Fruit fly (Drosophila melanogaster) whole organism, prepupa: ENCODE results near the gene mRpL51.

ENCODE experiments used
- Blimp-1 ChIP-seq: fragments of 200-800 bp; sonication (Bioruptor generic); optimal IDR thresholded peaks from 3 replicates; lab custom pipeline; 2017; ENCODE audit warnings: missing biosample characterization, missing genetic modification characterization, mild to moderate bottlenecking, moderate library complexity, missing genetic modification reagents
- CG10631 ChIP-seq: fragments of 200-800 bp; sonication (Bioruptor generic); optimal IDR thresholded peaks from 2 replicates; lab custom pipeline; 2016; ENCODE audit warnings: missing biosample characterization, missing genetic modification characterization
- CG10669 ChIP-seq: fragments of 200-800 bp; sonication (Bioruptor generic); optimal IDR thresholded peaks from 3 replicates; lab custom pipeline; 2018; ENCODE audit warnings: missing biosample characterization, mild to moderate bottlenecking, missing genetic modification characterization, moderate library complexity
- CG11294 ChIP-seq: fragments of 200-800 bp; sonication (Bioruptor generic); IDR thresholded peaks from 2 replicates; pipeline ENCODE4 v1.3.6; 2022; ENCODE audit warnings: missing biosample characterization, missing genetic modification characterization
- CG11902 ChIP-seq: fragments of 200-800 bp; sonication (Bioruptor generic); optimal IDR thresholded peaks from 3 replicates; lab custom pipeline; 2016; ENCODE audit warnings: missing biosample characterization, missing genetic modification characterization
- CG15336 ChIP-seq: fragments of 200-800 bp; sonication (Bioruptor generic); IDR thresholded peaks from 2 replicates; pipeline ENCODE4 v1.3.6; 2022; ENCODE audit warnings: missing biosample characterization, missing genetic modification characterization
- CG16779 ChIP-seq: fragments of 200-800 bp; sonication (Bioruptor generic); optimal IDR thresholded peaks from 3 replicates; lab custom pipeline; 2017; ENCODE audit warnings: missing biosample characterization, mild to moderate bottlenecking, missing genetic modification characterization
- CG3032 ChIP-seq: fragments of 200-800 bp; optimal IDR thresholded peaks from 2 replicates; lab custom pipeline; 2019; ENCODE audit warnings: missing biosample characterization, mild to moderate bottlenecking, missing genetic modification characterization, moderate library complexity
- CG32006 ChIP-seq: fragments of 200-800 bp; sonication (Bioruptor generic); optimal IDR thresholded peaks from 3 replicates; lab custom pipeline; 2017; ENCODE audit warnings: missing biosample characterization, mild to moderate bottlenecking, missing genetic modification characterization
- CG34406 ChIP-seq: fragments of 200-800 bp; sonication (Bioruptor generic); optimal IDR thresholded peaks from 3 replicates; lab custom pipeline; 2016; ENCODE audit warnings: missing biosample characterization, missing genetic modification characterization
- CG4318 ChIP-seq: fragments of 200-800 bp; sonication (Bioruptor generic); optimal IDR thresholded peaks from 3 replicates; lab custom pipeline; 2017; ENCODE audit warnings: missing biosample characterization, mild to moderate bottlenecking, missing genetic modification characterization
- CG6163 ChIP-seq: fragments of 200-800 bp; sonication (Bioruptor generic); IDR thresholded peaks from 3 replicates; pipeline ENCODE4 v1.3.6; 2022; ENCODE audit warnings: missing biosample characterization, missing genetic modification characterization
- CG6792 ChIP-seq: fragments of 200-800 bp; sonication (Bioruptor generic); optimal IDR thresholded peaks from 3 replicates; lab custom pipeline; 2016; ENCODE audit warnings: missing biosample characterization, missing genetic modification characterization
- CG6808 ChIP-seq: fragments of 200-800 bp; sonication (Bioruptor generic); optimal IDR thresholded peaks from 3 replicates; lab custom pipeline; 2017; ENCODE audit warnings: missing biosample characterization, missing genetic modification characterization, mild to moderate bottlenecking, moderate library complexity, missing genetic modification reagents
- CG6854 ChIP-seq: fragments of 200-800 bp; sonication (Bioruptor generic); optimal IDR thresholded peaks from 2 replicates; lab custom pipeline; 2017; ENCODE audit warnings: missing biosample characterization, mild to moderate bottlenecking, missing genetic modification characterization
- CG7368 ChIP-seq: fragments of 200-800 bp; sonication (Bioruptor generic); optimal IDR thresholded peaks from 3 replicates; lab custom pipeline; 2016; ENCODE audit warnings: missing biosample characterization, missing genetic modification characterization
- CG8319 ChIP-seq: fragments of 200-800 bp; sonication (Bioruptor generic); optimal IDR thresholded peaks from 3 replicates; lab custom pipeline; 2016; ENCODE audit warnings: missing biosample characterization, missing genetic modification characterization
- CG8632 ChIP-seq: fragments of 200-800 bp; sonication (Bioruptor generic); optimal IDR thresholded peaks from 3 replicates; lab custom pipeline; 2016; ENCODE audit warnings: missing biosample characterization, missing genetic modification characterization
- CG9139 ChIP-seq: fragments of 200-800 bp; sonication (Bioruptor generic); optimal IDR thresholded peaks from 3 replicates; lab custom pipeline; 2017; ENCODE audit warnings: missing biosample characterization, mild to moderate bottlenecking, missing genetic modification characterization
- Eip75B ChIP-seq: fragments of 200-800 bp; sonication (Bioruptor generic); optimal IDR thresholded peaks from 3 replicates; lab custom pipeline; 2016; ENCODE audit warnings: missing biosample characterization, missing genetic modification characterization
- Eip93F ChIP-seq: fragments of 200-800 bp; sonication (Bioruptor generic); optimal IDR thresholded peaks from 2 replicates; lab custom pipeline; 2016; ENCODE audit warnings: missing biosample characterization, mild to moderate bottlenecking, missing genetic modification characterization
- Ets96B ChIP-seq: fragments of 200-800 bp; optimal IDR thresholded peaks from 2 replicates; lab custom pipeline; 2019; ENCODE audit warnings: missing biosample characterization, mild to moderate bottlenecking, missing genetic modification characterization, moderate library complexity
- Hr38 ChIP-seq: sonication (Bioruptor generic); optimal IDR thresholded peaks from 2 replicates; lab custom pipeline; 2016; ENCODE audit warnings: missing biosample characterization, missing genetic modification characterization
- Hr39 ChIP-seq: fragments of 200-800 bp; sonication (Bioruptor generic); optimal IDR thresholded peaks from 2 replicates; lab custom pipeline; 2016; ENCODE audit warnings: missing biosample characterization, missing genetic modification characterization
- Hr4 ChIP-seq: fragments of 200-800 bp; sonication (Bioruptor generic); optimal IDR thresholded peaks from 3 replicates; lab custom pipeline; 2016; ENCODE audit warnings: missing biosample characterization, missing genetic modification characterization
- Lpt ChIP-seq: fragments of 200-800 bp; sonication (Bioruptor generic); optimal IDR thresholded peaks from 3 replicates; lab custom pipeline; 2016; ENCODE audit warnings: missing biosample characterization, missing genetic modification characterization
- Met ChIP-seq: fragments of 200-800 bp; sonication (Bioruptor generic); optimal IDR thresholded peaks from 3 replicates; lab custom pipeline; 2016; ENCODE audit warnings: missing biosample characterization, missing genetic modification characterization
- OdsH ChIP-seq: fragments of 200-800 bp; sonication (Bioruptor generic); optimal IDR thresholded peaks from 3 replicates; lab custom pipeline; 2016; ENCODE audit warnings: missing biosample characterization, missing genetic modification characterization
- Smox ChIP-seq: fragments of 200-800 bp; sonication (Bioruptor generic); optimal IDR thresholded peaks from 3 replicates; lab custom pipeline; 2016; ENCODE audit warnings: missing biosample characterization, missing genetic modification characterization
- Sox14 ChIP-seq: fragments of 200-800 bp; sonication (Bioruptor generic); optimal IDR thresholded peaks from 3 replicates; lab custom pipeline; 2016; ENCODE audit warnings: missing biosample characterization, missing genetic modification characterization
- acj6 ChIP-seq: fragments of 200-800 bp; sonication (Bioruptor generic); optimal IDR thresholded peaks from 3 replicates; lab custom pipeline; 2016; ENCODE audit warnings: missing biosample characterization, missing genetic modification characterization
- dac ChIP-seq: fragments of 200-800 bp; sonication (Bioruptor generic); optimal IDR thresholded peaks from 2 replicates; lab custom pipeline; 2017; ENCODE audit warnings: missing biosample characterization, mild to moderate bottlenecking, missing genetic modification characterization
- dsx ChIP-seq: fragments of 200-800 bp; optimal IDR thresholded peaks from 3 replicates; lab custom pipeline; 2019; ENCODE audit warnings: missing biosample characterization, mild to moderate bottlenecking, missing genetic modification characterization, moderate library complexity; ENCODE audit not compliant: poor library complexity, severe bottlenecking
- eg ChIP-seq: fragments of 200-800 bp; sonication (Bioruptor generic); IDR thresholded peaks from 3 replicates; pipeline ENCODE4 v1.3.6; 2022; ENCODE audit warnings: missing biosample characterization, missing genetic modification characterization
- esn ChIP-seq: fragments of 200-800 bp; sonication (Bioruptor generic); optimal IDR thresholded peaks from 2 replicates; lab custom pipeline; 2016; ENCODE audit warnings: missing biosample characterization, mild to moderate bottlenecking, missing genetic modification characterization, moderate library complexity
- fkh ChIP-seq: fragments of 200-800 bp; sonication (Bioruptor generic); optimal IDR thresholded peaks from 3 replicates; lab custom pipeline; 2017; ENCODE audit warnings: missing biosample characterization, mild to moderate bottlenecking, missing genetic modification characterization, moderate library complexity
- net ChIP-seq: fragments of 200-800 bp; sonication (Bioruptor generic); optimal IDR thresholded peaks from 3 replicates; lab custom pipeline; 2016; ENCODE audit warnings: missing biosample characterization, missing genetic modification characterization
- pdm3 ChIP-seq: fragments of 200-800 bp; sonication (Bioruptor generic); optimal IDR thresholded peaks from 3 replicates; lab custom pipeline; 2016; ENCODE audit warnings: missing biosample characterization, missing genetic modification characterization
- salr ChIP-seq, 2 experiments: fragments of 200-800 bp; sonication (Bioruptor generic); optimal IDR thresholded peaks; 3 replicates each; lab custom pipeline; 2016 to 2018; ENCODE audit warnings: missing biosample characterization in 2 of 2, missing genetic modification characterization in 2 of 2, mild to moderate bottlenecking in 1 of 2
- spab ChIP-seq: fragments of 200-800 bp; sonication (Bioruptor generic); optimal IDR thresholded peaks from 2 replicates; lab custom pipeline; 2017; ENCODE audit warnings: missing biosample characterization, mild to moderate bottlenecking, missing genetic modification characterization, missing genetic modification reagents
- svp ChIP-seq: fragments of 200-800 bp; sonication (Bioruptor generic); peaks from one replicate; lab custom pipeline; 2016; ENCODE audit warnings: missing biosample characterization, missing genetic modification characterization
- vri ChIP-seq: fragments of 200-800 bp; sonication (Bioruptor generic); optimal IDR thresholded peaks from 3 replicates; lab custom pipeline; 2016; ENCODE audit warnings: missing biosample characterization, mild to moderate bottlenecking, missing genetic modification characterization

Gene mRpL51

dm6 chr2L:8541469-8542233 lies 24.5 kb upstream of the mRpL51 start, which contains the start of gene Sema1a (continued):
- TF ChIP-seq CG3032 (tag; lab: Kevin White, UChicago) (peak; percentile 21), Eip93F (GFP tag; lab: Kevin White, UChicago) (no peak), CG10631 (no peak), Hr38 (GFP tag; lab: Kevin White, UChicago) (no peak), CG6854 (GFP tag; lab: Kevin White, UChicago) (peak; percentile 51), CG34406 (peak; percentile 60), esn (peak; percentile 58), Hr39 (peak; percentile 43), pdm3 (GFP tag; lab: Kevin White, UChicago) (peak; percentile 39), net (GFP tag; lab: Kevin White, UChicago) (peak; percentile 63)
- TF ChIP-seq, all 60 proteins: peak for 46

dm6 chr2L:8538449-8539050 lies 21.4 kb upstream of the mRpL51 start:
- TF ChIP-seq Lpt (no peak), CG8632 (GFP tag; lab: Kevin White, UChicago) (no peak), CG6792 (GFP tag; lab: Kevin White, UChicago) (no peak), CG15336 (GFP tag; lab: Robert Waterston, UW) (no peak), eg (GFP tag; lab: Robert Waterston, UW) (no peak), CG4318 (GFP tag; lab: Kevin White, UChicago) (no peak), svp (GFP tag; lab: Kevin White, UChicago) (peak; percentile 52), acj6 (no peak), dsx (GFP tag; lab: Kevin White, UChicago) (no peak), CG32006 (no peak), Hr39 (no peak), vri (GFP tag; lab: Kevin White, UChicago) (peak; percentile 70)

dm6 chr2L:8535394-8536176 lies 18.4 kb upstream of the mRpL51 start:
- TF ChIP-seq vri (GFP tag; lab: Kevin White, UChicago) (peak; percentile 71), CG15336 (GFP tag; lab: Robert Waterston, UW) (peak; percentile 83; the same call in 1 of the 2 replicates), CG3032 (tag; lab: Kevin White, UChicago) (peak; percentile 94), CG8319 (GFP tag; lab: Kevin White, UChicago) (peak; percentile 79), Blimp-1 (peak; percentile 89), dac (peak; percentile 83), OdsH (GFP tag; lab: Kevin White, UChicago) (peak; percentile 93), Hr39 (peak; percentile 67), CG6792 (GFP tag; lab: Kevin White, UChicago) (peak; percentile 90), CG11902 (GFP tag; lab: Kevin White, UChicago) (peak; percentile 86), CG7368 (GFP tag; lab: Kevin White, UChicago) (peak; percentile 59), spab (peak; percentile 91), CG11294 (GFP tag; lab: Robert Waterston, UW) (peak; percentile 51), CG4318 (GFP tag; lab: Kevin White, UChicago) (peak; percentile 92), Smox (GFP tag; lab: Kevin White, UChicago) (peak; percentile 80), CG6808 (GFP tag; lab: Kevin White, UChicago) (peak; percentile 87), Eip93F (GFP tag; lab: Kevin White, UChicago) (peak; percentile 84), CG10669 (peak; percentile 91), Sox14 (GFP tag; lab: Kevin White, UChicago) (peak; percentile 61), Hr38 (GFP tag; lab: Kevin White, UChicago) (no peak), esn (peak; percentile 92), CG10631 (peak; percentile 92), fkh (GFP tag; lab: Kevin White, UChicago) (peak; percentile 40), Met (GFP tag; lab: Kevin White, UChicago) (peak; percentile 81), salr (GFP tag; optimal IDR thresholded peaks at IDR 0.05; lab: Kevin White, UChicago) (peak; percentile 53 to 95), pdm3 (GFP tag; lab: Kevin White, UChicago) (peak; percentile 77), Eip75B (peak; percentile 83), Hr4 (GFP tag; lab: Kevin White, UChicago) (peak; percentile 88), CG9139 (GFP tag; lab: Kevin White, UChicago) (peak; percentile 72), CG6854 (GFP tag; lab: Kevin White, UChicago) (peak; percentile 86), Ets96B (tag; lab: Kevin White, UChicago) (peak; percentile 89), CG16779 (tag; lab: Kevin White, UChicago) (peak; percentile 89), CG6163 (peak; percentile 68)
